Worm (Caenorhabditis elegans) whole organism, L4/young adult: ENCODE data around the gene gcy-9.
A peak's percentile ranks its signal among the peaks of the same experiment; 100 is the strongest.

Experiments
- W03F9.2 ChIP-seq: fragments of 150-350 bp; optimal IDR thresholded peaks from 2 replicates; lab custom pipeline; 2014; ENCODE audit warnings: missing biosample characterization, missing genetic modification characterization
- dao-5 ChIP-seq: sonication (generic microtip); optimal IDR thresholded peaks from 2 replicates; lab custom pipeline; 2016; ENCODE audit warnings: missing genotype, missing genetic modification characterization, moderate library complexity, missing compliant biosample characterization
- him-1 ChIP-seq: sonication (generic microtip); optimal IDR thresholded peaks from 2 replicates; lab custom pipeline; 2016; ENCODE audit warnings: missing genotype, missing genetic modification reagents, missing genetic modification characterization, missing compliant biosample characterization

The gcy-9 gene

DNA sequence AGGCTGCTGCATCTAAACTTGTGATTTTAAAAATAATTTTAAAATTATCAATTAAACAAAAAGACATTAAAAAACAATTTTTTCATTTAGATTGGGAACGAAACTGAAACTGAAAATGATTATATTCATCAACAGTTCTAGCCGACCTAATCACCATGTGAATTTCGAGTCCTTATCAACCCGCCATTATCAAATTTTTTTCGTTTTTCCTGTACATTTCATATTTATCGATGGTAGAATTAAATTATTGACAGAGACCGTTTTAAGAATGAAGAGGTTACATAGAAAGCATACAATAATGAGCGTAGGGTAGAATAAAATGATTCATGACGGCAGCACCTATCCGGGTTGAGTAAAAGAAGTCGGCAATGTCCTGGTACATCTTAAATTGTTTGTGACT lies 13.4 kb downstream of the gcy-9 start, which contains the start of gene asm-2:
TSS of gene asm-2 (minus strand) at position 12 of the 400 bp plus-strand sequence.
- TF ChIP-seq dao-5 (tag; lab: Kevin White, UChicago) (no peak), W03F9.2 (tag; lab: Kevin White, UChicago) (no peak)

- TF ChIP-seq W03F9.2 (tag; lab: Kevin White, UChicago) (no peak), dao-5 (tag; lab: Kevin White, UChicago) (no peak), him-1 (tag; lab: Kevin White, UChicago) (no peak)
Observed at ce11 chrX:11323225-11323624, 14.5 kb downstream of the gcy-9 start.

DNA sequence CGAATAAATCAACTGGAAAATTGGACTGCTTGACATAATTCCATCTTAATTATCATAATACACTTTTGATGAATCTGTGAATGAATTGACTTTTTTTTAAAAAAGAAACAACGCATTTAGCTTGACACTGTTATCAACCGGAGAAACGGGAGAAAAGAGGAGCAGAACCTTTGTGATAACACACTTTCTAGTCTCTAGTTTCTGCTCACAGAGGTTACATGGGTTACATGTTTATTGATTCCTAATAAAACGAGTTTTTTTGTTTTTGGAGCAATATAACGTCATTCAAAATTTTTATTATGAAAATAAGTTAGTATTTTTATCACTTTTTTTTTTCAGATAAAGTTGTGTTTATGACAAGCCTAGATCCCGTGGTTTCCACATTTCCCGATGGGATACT lies 19.7 kb downstream of the gcy-9 start, which contains the start of gene hizr-1:
TSS of gene hizr-1 (plus strand) at position 340 of the 400 bp plus-strand sequence.
- TF ChIP-seq dao-5 (tag; lab: Kevin White, UChicago) (no peak), W03F9.2 (tag; lab: Kevin White, UChicago) (no peak), him-1 (tag; lab: Kevin White, UChicago) (no peak)

ce11 chrX:11316750-11317149 lies 20.9 kb downstream of the gcy-9 start, which contains the start of gene nlp-57:
TSS of gene nlp-57 (plus strand) at chrX:11317050.
- TF ChIP-seq him-1 (tag; lab: Kevin White, UChicago) = no peak
- TF ChIP-seq dao-5 (tag; lab: Kevin White, UChicago) = no peak
- no peak for TF ChIP-seq W03F9.2 (tag; lab: Kevin White, UChicago)

DNA sequence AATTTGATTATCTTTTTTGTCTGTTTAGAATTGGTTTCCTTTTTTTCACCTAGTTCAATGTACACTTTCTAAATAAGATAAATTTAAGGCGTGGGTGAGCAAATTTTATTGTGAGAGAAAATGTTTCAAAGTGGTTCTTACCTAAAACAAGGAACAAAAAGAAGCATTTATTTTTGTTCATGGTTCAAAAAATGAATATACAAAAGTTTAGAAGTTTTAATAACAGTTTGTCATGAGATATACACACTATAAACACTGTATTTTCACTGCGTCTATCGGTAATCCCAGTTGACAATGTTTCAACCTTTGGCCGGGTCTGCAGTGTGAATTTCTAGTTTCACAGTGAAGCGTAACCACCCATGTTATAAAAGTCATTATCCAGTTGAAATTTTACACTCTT lies 22.3 kb downstream of the gcy-9 start, which contains the start of gene F08G12.11:
TSS of gene F08G12.11 (minus strand) at position 181 of the 400 bp plus-strand sequence.
- TF ChIP-seq dao-5 (tag; lab: Kevin White, UChicago) (no peak), W03F9.2 (tag; lab: Kevin White, UChicago) (no peak), him-1 (tag; lab: Kevin White, UChicago) (no peak)

ce11 chrX:11310285-11310838 lies 27.3 kb downstream of the gcy-9 start, which contains the start of gene F08G12.5:
TSS of gene F08G12.5 (minus strand) at chrX:11310285.
- TF ChIP-seq dao-5 (tag; lab: Kevin White, UChicago) (no peak), W03F9.2 (tag; lab: Kevin White, UChicago) (no peak), him-1 (tag; lab: Kevin White, UChicago) (no peak)

ce11 chrX:11307056-11307455 lies 30.6 kb downstream of the gcy-9 start, which contains the start of gene vhl-1:
TSS of gene vhl-1 (plus strand) at chrX:11307356.
- TF ChIP-seq dao-5 (tag; lab: Kevin White, UChicago) = no peak
- TF ChIP-seq him-1 (tag; lab: Kevin White, UChicago) = no peak
- TF ChIP-seq W03F9.2 (tag; lab: Kevin White, UChicago) = no peak

DNA sequence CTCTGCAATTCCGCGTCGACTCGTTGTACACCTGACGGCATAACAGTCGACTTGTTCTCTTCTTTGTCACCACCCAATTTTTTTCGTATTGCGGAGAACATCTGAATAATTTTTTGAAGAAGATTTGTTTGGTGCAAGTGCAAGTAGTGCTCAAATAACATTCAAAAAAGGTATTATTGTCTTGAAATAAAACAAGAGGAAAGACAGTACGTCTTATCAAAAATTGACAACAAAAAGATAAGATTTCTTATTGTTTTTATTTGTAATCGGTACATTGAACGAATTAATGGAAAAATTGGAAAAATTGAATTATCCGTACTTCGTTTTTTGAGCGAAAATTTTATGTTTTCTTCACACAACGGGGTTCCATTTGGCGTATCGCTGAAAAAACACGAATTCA lies 31.9 kb downstream of the gcy-9 start, which contains the start of gene F08G12.1:
TSS of gene F08G12.1 (minus strand) at position 101 of the 400 bp plus-strand sequence.
- TF ChIP-seq him-1 (tag; lab: Kevin White, UChicago) = no peak
- TF ChIP-seq W03F9.2 (tag; lab: Kevin White, UChicago) = no peak
- no peak for TF ChIP-seq dao-5 (tag; lab: Kevin White, UChicago)

- TF ChIP-seq W03F9.2 (tag; lab: Kevin White, UChicago) = no peak
- peak; percentile 37 for TF ChIP-seq him-1 (tag; lab: Kevin White, UChicago)
Observed at ce11 chrX:11299642-11300307, 37.9 kb downstream of the gcy-9 start, which contains the start of the genes snrp-40.1 and F08G12.3. TSS of gene snrp-40.1 (minus strand) at chrX:11299784. TSS of gene F08G12.3 (plus strand) at chrX:11300257.

- TF ChIP-seq him-1 (tag; lab: Kevin White, UChicago) = no peak
- TF ChIP-seq W03F9.2 (tag; lab: Kevin White, UChicago) = no peak
- no peak for TF ChIP-seq dao-5 (tag; lab: Kevin White, UChicago)
Observed at ce11 chrX:11296683-11297365, 40.9 kb downstream of the gcy-9 start, which contains the start of gene inx-2. TSS of gene inx-2 (minus strand) at chrX:11296733.

ce11 chrX:11290528-11290927 lies 47.2 kb downstream of the gcy-9 start:
- TF ChIP-seq W03F9.2 (tag; lab: Kevin White, UChicago) = no peak

ce11 chrX:11289925-11290324 lies 47.8 kb downstream of the gcy-9 start:
- no peak for TF ChIP-seq W03F9.2 (tag; lab: Kevin White, UChicago)
- no peak for TF ChIP-seq dao-5 (tag; lab: Kevin White, UChicago)
- TF ChIP-seq him-1 (tag; lab: Kevin White, UChicago) = no peak

- TF ChIP-seq W03F9.2 (tag; lab: Kevin White, UChicago) (no peak), dao-5 (tag; lab: Kevin White, UChicago) (no peak), him-1 (tag; lab: Kevin White, UChicago) (no peak)
Observed at ce11 chrX:11287617-11288016, 50.1 kb downstream of the gcy-9 start, which contains the start of gene F38B2.4. TSS of gene F38B2.4 (minus strand) at chrX:11287717.
